Worm (Caenorhabditis elegans): ENCODE measurements around the gene ZK1248.17.

- TF ChIP-seq flt-1 (GFP tag; IDR thresholded peaks at IDR 0.05) = no peak
- no peak for TF ChIP-seq tbx-11 (GFP tag; IDR thresholded peaks at IDR 0.05)
- TF ChIP-seq hmg-4 (GFP tag; optimal IDR thresholded peaks at IDR 0.05) = no peak
- TF ChIP-seq B0310.2 (tag; optimal IDR thresholded peaks at IDR 0.05) = no peak
- no peak for TF ChIP-seq tbx-37 (GFP tag; conservative IDR thresholded peaks at IDR 0.05)
- TF ChIP-seq aly-1 (tag; optimal IDR thresholded peaks at IDR 0.05) = no peak
- no peak for TF ChIP-seq ceh-36 (tag; optimal IDR thresholded peaks at IDR 0.05)
- no peak for TF ChIP-seq ama-1 (optimal IDR thresholded peaks at IDR 0.05)
- TF ChIP-seq scrt-1 (GFP tag; IDR thresholded peaks at IDR 0.05) = no peak
- TF ChIP-seq pes-1 (GFP tag; IDR thresholded peaks at IDR 0.05) = no peak
- TF ChIP-seq ceh-13 (GFP tag; optimal IDR thresholded peaks at IDR 0.05) = no peak
- no peak for TF ChIP-seq F13C5.2 (tag; optimal IDR thresholded peaks at IDR 0.05)
- no peak for TF ChIP-seq hmbx-1 (tag; optimal IDR thresholded peaks at IDR 0.05)
- TF ChIP-seq tra-4 (tag; optimal IDR thresholded peaks at IDR 0.05) = no peak
These were observed 18.6 kb upstream of the ZK1248.17 start, which contains the start of gene tag-234 for ce11 chrII:5863893-5864292.
